Worm (Caenorhabditis elegans) whole organism, early embryonic: ENCODE data around the gene rnr-1.

ENCODE experiments used
- ama-1 ChIP-seq: fragments of 150-350 bp; optimal IDR thresholded peaks from 2 replicates; lab custom pipeline; 2014
- ceh-36 ChIP-seq: sonication (generic microtip); optimal IDR thresholded peaks from 2 replicates; lab custom pipeline; 2016; ENCODE audit warnings: missing genetic modification characterization, inconsistent platforms, missing compliant biosample characterization
- hmbx-1 ChIP-seq: sonication (generic microtip); optimal IDR thresholded peaks from 2 replicates; lab custom pipeline; 2016; ENCODE audit warnings: mild to moderate bottlenecking, missing genetic modification characterization, missing compliant biosample characterization
- hnd-1 ChIP-seq: sonication (generic microtip); optimal IDR thresholded peaks from 2 replicates; lab custom pipeline; 2016; ENCODE audit warnings: missing genetic modification characterization, missing compliant biosample characterization
- sea-1 ChIP-seq: fragments of 200-800 bp; sonication (Bioruptor generic); conservative IDR thresholded peaks from 2 replicates; pipeline ENCODE4 v1.3.6; 2022; ENCODE audit warnings: missing genetic modification characterization, missing compliant biosample characterization

- no peak for TF ChIP-seq ceh-36 (tag; lab: Kevin White, UChicago)
- TF ChIP-seq ama-1: no peak
- TF ChIP-seq sea-1: no peak
- no peak for TF ChIP-seq hnd-1 (tag; lab: Kevin White, UChicago)
- TF ChIP-seq hmbx-1: no peak
Measured at ce11 chrIII:9191091-9191490, 37.5 kb downstream of the rnr-1 start, which contains the start of gene cls-3.
